Worm (Caenorhabditis elegans): Measurements from ENCODE around the gene gem-4.

ce11 chrIV:11710331-11710730 lies 35.1 kb upstream of the gem-4 start:
- TF ChIP-seq flt-1 (GFP tag; IDR thresholded peaks at IDR 0.05): no peak
- TF ChIP-seq ztf-29 (GFP tag; IDR thresholded peaks at IDR 0.05): no peak
- TF ChIP-seq klf-2 (GFP tag; conservative IDR thresholded peaks at IDR 0.05): no peak
- no peak for TF ChIP-seq T22C8.4 (GFP tag; IDR thresholded peaks at IDR 0.05)
- TF ChIP-seq med-1 (GFP tag; optimal IDR thresholded peaks at IDR 0.05; ENCODE audit: insufficient read depth): no peak
- TF ChIP-seq cog-1 (tag; optimal IDR thresholded peaks at IDR 0.05): no peak
- TF ChIP-seq ztf-23 (GFP tag; IDR thresholded peaks at IDR 0.05): no peak
- TF ChIP-seq tab-1 (GFP tag; IDR thresholded peaks at IDR 0.05): no peak
- no peak for TF ChIP-seq ref-1 (GFP tag; conservative IDR thresholded peaks at IDR 0.05)

All from whole organism, midembryonic.